Worm (Caenorhabditis elegans) whole organism, L1 larva: Measurements from ENCODE around the gene nhr-57.

ENCODE experiments used
- C16A3.4 ChIP-seq: fragments of 150-350 bp; optimal IDR thresholded peaks from 2 replicates; lab custom pipeline; 2014; ENCODE audit warnings: missing biosample characterization, missing genetic modification characterization
- F16B12.6 ChIP-seq: fragments of 150-350 bp; optimal IDR thresholded peaks from 2 replicates; lab custom pipeline; 2014; ENCODE audit warnings: missing biosample characterization, missing genetic modification characterization
- Y116A8C.19 ChIP-seq: sonication (generic microtip); optimal IDR thresholded peaks from 2 replicates; lab custom pipeline; 2016; ENCODE audit warnings: missing compliant biosample characterization, missing genetic modification characterization, borderline replicate concordance
- alr-1 ChIP-seq: fragments of 200-800 bp; sonication (Bioruptor generic); optimal IDR thresholded peaks from 2 replicates; lab custom pipeline; 2018; ENCODE audit warnings: borderline replicate concordance, mild to moderate bottlenecking, missing genetic modification characterization, missing compliant biosample characterization
- blmp-1 ChIP-seq: fragments of 150-350 bp; optimal IDR thresholded peaks from 2 replicates; lab custom pipeline; 2014; ENCODE audit warnings: missing biosample characterization, missing genetic modification characterization
- ceh-8 ChIP-seq: fragments of 200-800 bp; sonication (Bioruptor generic); optimal IDR thresholded peaks from 2 replicates; lab custom pipeline; 2018; ENCODE audit warnings: mild to moderate bottlenecking, missing genetic modification characterization, moderate library complexity, missing compliant biosample characterization
- ceh-90 ChIP-seq: sonication (generic microtip); optimal IDR thresholded peaks from 2 replicates; lab custom pipeline; 2016; ENCODE audit warnings: missing genetic modification characterization, missing compliant biosample characterization
- ces-1 ChIP-seq: fragments of 150-350 bp; optimal IDR thresholded peaks from 2 replicates; lab custom pipeline; 2014; ENCODE audit warnings: missing biosample characterization, missing genetic modification reagents, missing genetic modification characterization
- dsc-1 ChIP-seq: sonication (generic microtip); optimal IDR thresholded peaks from 2 replicates; lab custom pipeline; 2016; ENCODE audit warnings: mild to moderate bottlenecking, missing genetic modification characterization, missing compliant biosample characterization
- efl-1 ChIP-seq, 4 experiments: fragments of 150-350 bp; optimal IDR thresholded peaks in 3 of 4; peaks in 1 of 4; 1 replicate in 1 of 4; 2 replicates in 3 of 4; lab custom pipeline; 2014; ENCODE audit warnings: missing biosample characterization in 2 of 4, missing genetic modification characterization in 2 of 4, missing genetic modification reagents in 2 of 4
- efl-3 ChIP-seq: fragments of 200-800 bp; sonication (Bioruptor generic); optimal IDR thresholded peaks from 2 replicates; lab custom pipeline; 2018; ENCODE audit warnings: mild to moderate bottlenecking, missing genetic modification characterization, missing compliant biosample characterization
- elt-2 ChIP-seq: sonication (generic microtip); optimal IDR thresholded peaks from 2 replicates; lab custom pipeline; 2016; ENCODE audit warnings: missing genetic modification characterization, mild to moderate bottlenecking, inconsistent platforms, missing compliant biosample characterization, missing genetic modification reagents
- ets-5 ChIP-seq: fragments of 200-800 bp; sonication (Bioruptor generic); IDR thresholded peaks from 2 replicates; pipeline ENCODE4 v1.3.6; 2022; ENCODE audit warnings: missing genetic modification characterization, missing compliant biosample characterization
- fkh-10 ChIP-seq: sonication (generic microtip); optimal IDR thresholded peaks from 2 replicates; lab custom pipeline; 2017; ENCODE audit warnings: missing biosample characterization, missing genetic modification reagents, missing genetic modification characterization
- fkh-8 ChIP-seq: sonication (generic microtip); optimal IDR thresholded peaks from 2 replicates; lab custom pipeline; 2016; ENCODE audit warnings: mild to moderate bottlenecking, missing genetic modification characterization, missing compliant biosample characterization
- fos-1 ChIP-seq: fragments of 150-350 bp; optimal IDR thresholded peaks from 2 replicates; lab custom pipeline; 2014; ENCODE audit warnings: missing biosample characterization, missing genetic modification characterization
- hlh-4 ChIP-seq: sonication (generic microtip); optimal IDR thresholded peaks from 2 replicates; lab custom pipeline; 2016; ENCODE audit warnings: mild to moderate bottlenecking, missing genetic modification characterization, missing compliant biosample characterization
- lir-3 ChIP-seq: sonication (generic microtip); optimal IDR thresholded peaks from 2 replicates; lab custom pipeline; 2016; ENCODE audit warnings: mild to moderate bottlenecking, missing genetic modification characterization, moderate library complexity, missing compliant biosample characterization; ENCODE audit not compliant: poor library complexity
- lsy-2 ChIP-seq, 2 experiments: fragments of 150-350 bp; optimal IDR thresholded peaks; 2 replicates each; lab custom pipeline; 2014; ENCODE audit warnings: missing biosample characterization in 2 of 2, missing genetic modification characterization in 2 of 2
- mab-9 ChIP-seq: fragments of 200-800 bp; sonication (Bioruptor generic); IDR thresholded peaks from 2 replicates; pipeline ENCODE4 v1.3.6; 2022; ENCODE audit warnings: missing genetic modification reagents, missing genetic modification characterization, missing compliant biosample characterization
- mdl-1 ChIP-seq, 2 experiments: fragments of 150-350 bp; optimal IDR thresholded peaks; 2 replicates each; lab custom pipeline; 2014 to 2017; ENCODE audit warnings: missing biosample characterization in 2 of 2, missing genetic modification characterization in 2 of 2, inconsistent platforms in 1 of 2
- mep-1 ChIP-seq: fragments of 150-350 bp; optimal IDR thresholded peaks from 2 replicates; lab custom pipeline; 2014; ENCODE audit warnings: missing biosample characterization, missing genetic modification characterization
- nhr-12 ChIP-seq: sonication (generic microtip); optimal IDR thresholded peaks from 2 replicates; lab custom pipeline; 2017; ENCODE audit warnings: missing biosample characterization, missing genetic modification characterization
- nhr-237 ChIP-seq: fragments of 150-350 bp; optimal IDR thresholded peaks from 2 replicates; lab custom pipeline; 2014; ENCODE audit warnings: missing biosample characterization, missing genetic modification characterization
- nhr-71 ChIP-seq: sonication (generic microtip); optimal IDR thresholded peaks from 2 replicates; lab custom pipeline; 2016; ENCODE audit warnings: mild to moderate bottlenecking, missing genetic modification characterization, moderate library complexity, missing compliant biosample characterization
- nhr-76 ChIP-seq: sonication (generic microtip); optimal IDR thresholded peaks from 2 replicates; lab custom pipeline; 2017; ENCODE audit warnings: missing biosample characterization, missing genetic modification characterization
- nhr-85 ChIP-seq: sonication (generic microtip); peaks from one replicate; lab custom pipeline; 2016; ENCODE audit warnings: missing genetic modification characterization, inconsistent platforms, missing compliant biosample characterization
- pag-3 ChIP-seq: sonication (generic microtip); optimal IDR thresholded peaks from 2 replicates; lab custom pipeline; 2017; ENCODE audit warnings: missing genetic modification characterization, mild to moderate bottlenecking, missing compliant biosample characterization, antibody characterized with exemption, borderline replicate concordance; ENCODE audit not compliant: insufficient read depth
- pax-3 ChIP-seq: fragments of 200-800 bp; sonication (Bioruptor generic); optimal IDR thresholded peaks from 2 replicates; lab custom pipeline; 2018; ENCODE audit warnings: mild to moderate bottlenecking, missing genetic modification characterization, moderate library complexity, missing compliant biosample characterization
- pqm-1 ChIP-seq: sonication (generic microtip); optimal IDR thresholded peaks from 3 replicates; lab custom pipeline; 2017; ENCODE audit warnings: missing biosample characterization, missing genetic modification characterization
- snu-23 ChIP-seq: sonication (generic microtip); optimal IDR thresholded peaks from 2 replicates; lab custom pipeline; 2016; ENCODE audit warnings: missing genetic modification characterization, missing compliant biosample characterization
- sox-4 ChIP-seq: sonication (generic microtip); optimal IDR thresholded peaks from 2 replicates; lab custom pipeline; 2016; ENCODE audit warnings: missing genetic modification characterization, missing compliant biosample characterization
- tbx-2 ChIP-seq: sonication (generic microtip); optimal IDR thresholded peaks from 2 replicates; lab custom pipeline; 2016; ENCODE audit warnings: missing genetic modification characterization, missing compliant biosample characterization
- unc-130 ChIP-seq: fragments of 150-350 bp; optimal IDR thresholded peaks from 2 replicates; lab custom pipeline; 2017; ENCODE audit warnings: missing biosample characterization, missing genetic modification characterization, inconsistent platforms
- unc-62 ChIP-seq: fragments of 150-350 bp; optimal IDR thresholded peaks from 2 replicates; lab custom pipeline; 2014; ENCODE audit warnings: missing biosample characterization, missing genetic modification reagents, missing genetic modification characterization
- xbp-1 ChIP-seq: sonication (generic microtip); optimal IDR thresholded peaks from 2 replicates; lab custom pipeline; 2016; ENCODE audit warnings: missing genetic modification characterization, missing compliant biosample characterization
- zag-1 ChIP-seq: fragments of 150-350 bp; optimal IDR thresholded peaks from 2 replicates; lab custom pipeline; 2014; ENCODE audit warnings: missing biosample characterization, missing genetic modification characterization
- zip-4 ChIP-seq: fragments of 200-800 bp; sonication (Bioruptor generic); optimal IDR thresholded peaks from 2 replicates; lab custom pipeline; 2018; ENCODE audit warnings: mild to moderate bottlenecking, missing genetic modification characterization, moderate library complexity, missing compliant biosample characterization
- ztf-4 ChIP-seq: fragments of 150-350 bp; optimal IDR thresholded peaks from 2 replicates; lab custom pipeline; 2014; ENCODE audit warnings: missing biosample characterization, missing genetic modification characterization

The nhr-57 gene

DNA sequence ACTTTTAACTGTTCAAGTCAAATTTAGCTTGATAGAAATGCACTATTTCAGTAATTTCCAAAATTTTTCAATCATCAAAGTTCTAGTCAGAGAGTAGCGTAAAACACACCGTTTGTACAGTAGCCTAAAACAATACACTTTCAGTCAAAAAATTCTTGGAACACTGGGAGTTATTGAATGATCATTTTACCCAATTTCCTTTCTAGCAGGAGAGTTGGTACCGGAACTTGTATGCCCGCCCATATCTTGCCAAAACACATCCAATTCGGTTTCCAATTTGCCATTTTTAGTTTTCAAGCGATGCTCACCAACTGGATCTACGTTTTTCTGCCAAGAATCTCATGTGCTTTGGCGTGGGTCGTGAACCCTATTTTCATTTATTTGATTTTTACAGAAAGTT lies 27.4 kb upstream of the nhr-57 start, which contains the start of gene srj-39:
TSS of gene srj-39 (plus strand) at position 301 of the 400 bp plus-strand sequence.
- no peak for TF ChIP-seq xbp-1 (tag; lab: Kevin White, UChicago)

DNA sequence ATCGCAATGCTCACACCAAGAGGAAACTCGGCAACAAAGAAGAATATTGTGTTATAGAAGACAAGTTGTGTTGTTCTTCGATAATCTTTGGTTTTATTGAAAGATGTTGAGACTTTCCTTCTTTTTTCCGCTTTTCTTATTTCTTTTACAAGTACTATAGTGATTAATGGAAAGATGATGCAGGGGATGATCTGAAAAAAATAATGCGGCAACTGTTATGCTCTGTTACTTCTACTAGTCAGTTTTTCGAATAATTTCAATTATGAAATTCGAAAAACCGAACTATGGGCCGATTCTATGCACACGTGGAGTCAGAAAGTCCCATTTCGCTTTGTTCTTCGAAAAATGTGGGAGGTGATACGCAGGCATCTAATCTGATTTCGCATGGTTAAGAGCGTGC lies 25.0 kb upstream of the nhr-57 start:
- no peak for TF ChIP-seq ceh-8
- TF ChIP-seq efl-1 (optimal IDR thresholded peaks at IDR 0.05; lab: Kevin White, UChicago) = no peak
- TF ChIP-seq efl-1 (GFP tag; optimal IDR thresholded peaks at IDR 0.05 in 1 of 2; lab: Kevin White, UChicago) = peak in 1 of 2 experiments; percentile 90
- TF ChIP-seq, all 84 proteins: peak for 1

DNA sequence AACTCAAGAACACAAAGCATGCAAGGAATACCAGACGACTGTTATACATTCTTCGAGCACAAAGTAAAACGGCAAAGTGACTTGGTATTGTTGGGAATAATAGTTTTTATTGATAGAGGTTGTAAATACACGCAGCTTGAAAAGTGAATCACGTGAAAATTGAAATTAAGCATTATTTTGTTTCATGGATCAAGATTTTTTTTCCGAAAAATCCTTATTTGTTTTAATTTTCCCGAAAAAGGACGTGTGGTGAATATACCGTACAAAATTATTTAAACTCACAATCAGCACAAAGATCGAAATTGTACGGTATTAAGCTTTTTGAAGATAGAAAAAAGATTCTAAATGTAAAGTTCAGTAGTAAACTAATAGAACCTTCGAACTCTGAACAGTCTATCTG lies 21.8 kb upstream of the nhr-57 start, which contains the start of gene clc-18:
TSS of gene clc-18 (minus strand) at position 101 of the 400 bp plus-strand sequence.
- TF ChIP-seq Y116A8C.19 (tag; lab: Kevin White, UChicago) (no peak), tbx-2 (no peak), lir-3 (tag; lab: Kevin White, UChicago) (no peak), ztf-4 (tag; lab: Kevin White, UChicago) (no peak), zip-4 (no peak), pqm-1 (no peak), nhr-76 (tag; lab: Kevin White, UChicago) (no peak), ces-1 (GFP tag; lab: Kevin White, UChicago) (no peak), fkh-8 (tag; lab: Kevin White, UChicago) (no peak)

DNA sequence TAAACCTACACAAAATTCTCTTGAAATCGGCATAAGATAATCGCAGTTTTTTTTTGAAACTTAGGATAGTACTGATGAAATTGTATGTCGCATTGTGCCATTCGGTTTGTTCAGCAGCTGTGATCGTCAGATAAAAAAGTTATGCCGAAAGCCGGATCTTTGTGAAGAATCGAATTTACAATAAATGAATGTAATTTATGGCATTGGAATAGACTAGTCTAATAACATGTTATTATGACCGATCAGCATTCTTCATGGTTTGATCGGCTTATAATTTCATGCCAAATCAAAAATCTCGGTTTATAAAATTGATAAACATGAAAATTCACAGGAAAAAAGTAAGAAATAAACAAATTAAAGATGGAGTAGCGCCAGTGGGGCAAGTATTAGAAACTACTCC lies 19.2 kb upstream of the nhr-57 start, which contains the start of gene srw-134:
TSS of gene srw-134 (minus strand) at position 101 of the 400 bp plus-strand sequence.
- TF ChIP-seq nhr-85 (tag; lab: Kevin White, UChicago) (no peak), fos-1 (tag; lab: Kevin White, UChicago) (no peak), nhr-12 (tag; lab: Kevin White, UChicago) (no peak), sox-4 (tag; lab: Kevin White, UChicago) (no peak), hlh-4 (tag; lab: Kevin White, UChicago) (no peak), unc-130 (tag; lab: Kevin White, UChicago) (no peak), alr-1 (tag; lab: Kevin White, UChicago) (no peak), pqm-1 (no peak), unc-62 (no peak), efl-3 (GFP tag; lab: Kevin White, UChicago) (no peak), F16B12.6 (no peak), fkh-10 (GFP tag; lab: Kevin White, UChicago) (no peak), lsy-2 (tag; optimal IDR thresholded peaks at IDR 0.05; lab: Kevin White, UChicago) (no peak), mep-1 (tag; lab: Kevin White, UChicago) (no peak), mab-9 (GFP tag; lab: Robert Waterston, UW) (no peak)
- TF ChIP-seq, all 84 proteins: peak for 0

DNA sequence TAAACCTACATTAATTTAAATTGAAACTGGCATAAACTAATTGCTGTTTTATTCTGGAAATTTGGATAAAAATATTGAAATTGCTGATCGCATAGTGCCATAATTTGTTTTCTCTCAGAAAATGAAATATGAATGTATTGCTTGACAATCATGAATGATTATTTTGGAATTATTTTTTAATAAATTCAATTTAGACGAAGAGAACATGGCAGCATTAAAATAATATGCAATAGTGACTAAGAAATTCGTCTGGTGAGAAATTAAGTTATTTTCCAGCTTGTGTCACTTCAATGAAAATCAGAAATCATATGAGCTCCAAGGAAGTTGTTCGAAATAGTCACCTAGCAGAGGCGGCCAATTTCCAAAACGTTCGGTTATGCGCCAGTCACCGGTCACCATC lies 17.1 kb upstream of the nhr-57 start, which contains the start of gene srw-133:
TSS of gene srw-133 (minus strand) at position 101 of the 400 bp plus-strand sequence.
- no peak for TF ChIP-seq snu-23 (GFP tag; lab: Kevin White, UChicago)
- no peak for TF ChIP-seq efl-1 (optimal IDR thresholded peaks at IDR 0.05; lab: Kevin White, UChicago)
- TF ChIP-seq efl-1 (GFP tag; optimal IDR thresholded peaks at IDR 0.05 in 1 of 2; lab: Kevin White, UChicago) = peak in 1 of 2 experiments; percentile 3
- TF ChIP-seq, all 84 proteins: peak for 1

DNA sequence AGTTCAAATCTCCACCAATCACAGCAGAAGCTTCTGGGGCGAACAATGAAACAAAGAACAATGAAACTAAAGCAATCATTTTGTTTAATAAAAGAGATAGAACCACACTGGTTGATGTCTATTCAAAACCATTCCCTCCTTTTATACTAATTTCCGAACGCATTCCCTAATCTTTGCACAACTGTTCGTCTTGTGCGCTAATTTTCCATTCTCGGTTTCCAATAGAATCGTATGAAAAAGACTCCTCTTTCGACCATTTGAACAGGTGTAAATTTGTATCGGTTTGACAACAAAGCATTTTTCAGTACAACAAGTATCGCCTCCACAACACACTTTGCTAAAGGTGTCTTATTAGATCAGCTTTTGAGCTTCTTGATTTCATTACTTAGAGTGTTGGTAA lies 15.6 kb upstream of the nhr-57 start, which contains the start of gene T05B4.8:
TSS of gene T05B4.8 (minus strand) at position 101 of the 400 bp plus-strand sequence.
- TF ChIP-seq efl-1 (optimal IDR thresholded peaks at IDR 0.05; lab: Kevin White, UChicago) (no peak), efl-1 (GFP tag; optimal IDR thresholded peaks at IDR 0.05 in 1 of 2; lab: Kevin White, UChicago) (peak in 1 of 2 experiments; percentile 69), dsc-1 (tag; lab: Kevin White, UChicago) (no peak)
- TF ChIP-seq, all 84 proteins: peak for 1

DNA sequence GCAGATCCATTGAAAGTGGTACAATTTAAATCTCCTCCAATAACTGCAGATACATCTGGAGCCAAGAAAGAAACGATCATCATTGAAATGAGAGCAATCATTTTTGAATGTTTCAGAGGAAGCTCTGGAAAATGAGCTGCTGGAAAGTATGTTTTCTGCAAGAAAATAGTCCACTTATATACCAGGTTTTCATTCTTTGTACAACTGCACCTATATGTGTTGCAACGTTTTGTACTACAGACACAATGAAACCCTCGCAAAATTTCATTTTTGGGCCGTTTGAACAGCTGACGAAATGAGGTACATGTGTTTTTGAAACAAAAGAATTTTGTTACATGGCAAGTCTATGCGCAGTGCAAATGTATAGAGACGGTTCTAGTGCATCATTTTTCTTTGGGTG lies 13.4 kb upstream of the nhr-57 start, which contains the start of gene T05B4.9:
TSS of gene T05B4.9 (minus strand) at position 101 of the 400 bp plus-strand sequence.
- TF ChIP-seq pag-3 (tag; lab: Kevin White, UChicago) (no peak), mdl-1 (tag; optimal IDR thresholded peaks at IDR 0.05; lab: Kevin White, UChicago) (no peak), zag-1 (tag; lab: Kevin White, UChicago) (no peak), blmp-1 (no peak), pax-3 (tag; lab: Kevin White, UChicago) (no peak), dsc-1 (tag; lab: Kevin White, UChicago) (no peak), nhr-71 (no peak), C16A3.4 (tag; lab: Kevin White, UChicago) (no peak), xbp-1 (tag; lab: Kevin White, UChicago) (no peak), nhr-237 (no peak), nhr-76 (tag; lab: Kevin White, UChicago) (no peak), ceh-90 (tag; lab: Kevin White, UChicago) (no peak), ets-5 (GFP tag; lab: Robert Waterston, UW) (no peak), unc-130 (tag; lab: Kevin White, UChicago) (no peak), zip-4 (no peak), elt-2 (tag; lab: Kevin White, UChicago) (no peak)
